Fruit fly (Drosophila melanogaster): ENCODE data around the gene CG43924.

The CG43924 gene

DNA sequence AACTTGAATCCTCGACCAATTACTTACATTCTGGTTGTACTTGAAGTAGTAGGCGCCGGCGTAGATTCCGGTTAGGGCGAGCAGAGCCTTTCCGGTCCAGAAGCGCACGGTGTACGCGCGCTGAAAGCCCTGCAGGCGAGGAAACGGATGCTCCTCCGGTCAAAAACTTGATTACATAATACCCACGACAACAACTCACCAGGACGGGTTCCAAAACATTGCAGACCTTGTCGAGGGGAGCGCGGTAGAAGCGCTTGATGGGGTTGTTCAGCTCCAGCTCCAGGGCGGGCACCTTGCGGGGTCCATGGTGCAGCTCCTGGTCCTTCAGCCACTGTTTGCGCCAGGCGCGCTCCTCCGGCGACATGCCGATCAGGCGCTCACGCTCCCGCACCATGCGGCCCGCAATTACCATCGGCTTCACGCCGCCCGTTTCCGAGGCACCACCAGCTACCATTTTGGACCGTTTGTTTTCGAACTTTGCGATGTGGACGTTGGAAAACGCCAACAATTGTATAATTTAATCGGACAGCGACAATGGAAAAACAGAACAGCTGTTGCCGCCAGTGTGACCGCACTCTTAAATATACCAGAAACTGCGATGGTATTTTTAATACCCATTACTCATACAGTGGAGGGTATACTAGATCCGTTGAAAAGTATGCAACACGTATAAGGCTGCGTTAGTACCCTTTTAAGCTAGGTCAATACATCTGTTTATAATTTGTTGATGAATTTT is 39.8 kb upstream of the CG43924 start, which contains the start of gene ND-B17 (continued):
- TF ChIP-seq BEAF-32 (GFP tag; optimal IDR thresholded peaks at IDR 0.05) (peak; percentile 24), CG3281 (GFP tag; optimal IDR thresholded peaks at IDR 0.05) (no peak), Abd-B (GFP tag; optimal IDR thresholded peaks at IDR 0.05) (no peak), Gug (GFP tag; IDR thresholded peaks at IDR 0.05) (peak; percentile 51; the same call in 2 of the 4 replicates), Atf-2 (GFP tag; optimal IDR thresholded peaks at IDR 0.05) (peak; percentile 43), dmrt99B (tag; optimal IDR thresholded peaks at IDR 0.05) (no peak), lilli (GFP tag; optimal IDR thresholded peaks at IDR 0.05) (peak; percentile 67), CG17912 (GFP tag; optimal IDR thresholded peaks at IDR 0.05) (peak; percentile 11), Ravus (GFP tag; IDR thresholded peaks at IDR 0.05) (no peak), ranshi (GFP tag; IDR thresholded peaks at IDR 0.05) (peak; percentile 63; the same call in 1 of the 2 replicates), CG16815 (GFP tag; optimal IDR thresholded peaks at IDR 0.05) (no peak), CG31441 (GFP tag; IDR thresholded peaks at IDR 0.05) (no peak), ken (GFP tag; IDR thresholded peaks at IDR 0.05) (peak; percentile 75), CG17359 (tag; optimal IDR thresholded peaks at IDR 0.05) (no peak), cg (GFP tag; optimal IDR thresholded peaks at IDR 0.05) (no peak), tgo (GFP tag; IDR thresholded peaks at IDR 0.05) (no peak; the same call in 2 of the 3 replicates), zen2 (GFP tag; IDR thresholded peaks at IDR 0.05; ENCODE audit: partially characterized antibody) (no peak), CG18476 (GFP tag; optimal IDR thresholded peaks at IDR 0.05) (no peak), CG2129 (GFP tag; IDR thresholded peaks at IDR 0.05; ENCODE audit: partially characterized antibody) (no peak), Lpt (GFP tag; optimal IDR thresholded peaks at IDR 0.05) (no peak), NK7.1 (GFP tag; optimal IDR thresholded peaks at IDR 0.05) (no peak), CTCF (GFP tag; optimal IDR thresholded peaks at IDR 0.05) (no peak), CG10654 (GFP tag; optimal IDR thresholded peaks at IDR 0.05) (no peak), CG13894 (tag; optimal IDR thresholded peaks at IDR 0.05) (no peak), stwl (tag; optimal IDR thresholded peaks at IDR 0.05) (peak; percentile 35), BtbVII (GFP tag; optimal IDR thresholded peaks at IDR 0.05) (no peak), CG8290 (GFP tag; optimal IDR thresholded peaks at IDR 0.05) (peak; percentile 79), CG8290 (tag; optimal IDR thresholded peaks at IDR 0.05) (peak; percentile 44 to 87), emc (GFP tag; optimal IDR thresholded peaks at IDR 0.05) (no peak), CG43689 (GFP tag; IDR thresholded peaks at IDR 0.05) (no peak), sima (GFP tag; optimal IDR thresholded peaks at IDR 0.05) (no peak), Dip2 (GFP tag; IDR thresholded peaks at IDR 0.05) (no peak), sd (tag; optimal IDR thresholded peaks at IDR 0.05) (no peak), CG14710 (tag; optimal IDR thresholded peaks at IDR 0.05) (peak; percentile 23), Kr (GFP tag; optimal IDR thresholded peaks at IDR 0.05) (no peak), H15 (GFP tag; IDR thresholded peaks at IDR 0.05) (0 out of 3 replicates have a peak, but pooled peaks have one; percentile 42), Sry-δ (GFP tag; optimal IDR thresholded peaks at IDR 0.05) (peak; percentile 12), CkIIα-i1 (GFP tag; IDR thresholded peaks at IDR 0.05) (no peak), odd (GFP tag; optimal IDR thresholded peaks at IDR 0.05) (no peak), Pdp1 (GFP tag; optimal IDR thresholded peaks at IDR 0.05) (peak; percentile 48 to 95), Mad (GFP tag; optimal IDR thresholded peaks at IDR 0.05) (peak; percentile 62), Ets65A (GFP tag) (no peak), unpg (GFP tag; optimal IDR thresholded peaks at IDR 0.05) (no peak), inv (GFP tag; IDR thresholded peaks at IDR 0.05; ENCODE audit: partially characterized antibody) (no peak), CG18619 (GFP tag; optimal IDR thresholded peaks at IDR 0.05) (no peak), CG9609 (GFP tag; optimal IDR thresholded peaks at IDR 0.05) (peak; percentile 29), H2.0 (GFP tag; IDR thresholded peaks at IDR 0.05) (peak; percentile 65), CG11398 (GFP tag; optimal IDR thresholded peaks at IDR 0.05) (no peak), Bdp1 (GFP tag; optimal IDR thresholded peaks at IDR 0.05) (peak; percentile 6), trh (GFP tag; optimal IDR thresholded peaks at IDR 0.05) (no peak), CG15073 (GFP tag; optimal IDR thresholded peaks at IDR 0.05) (peak; percentile 93)

Measured in whole organism, embryonic.